Fruit fly (Drosophila melanogaster) whole organism, pupa: Measurements from ENCODE around the gene CG13005.

Experiments
- CG12605 ChIP-seq: fragments of 200-800 bp; sonication (Bioruptor generic); IDR thresholded peaks from 2 replicates; pipeline ENCODE4 v1.3.6; 2022; ENCODE audit warnings: missing biosample characterization, missing genetic modification characterization
- CG15710 ChIP-seq: fragments of 200-800 bp; sonication (Bioruptor generic); optimal IDR thresholded peaks from 2 replicates; lab custom pipeline; 2018; ENCODE audit warnings: missing biosample characterization, mild to moderate bottlenecking, missing genetic modification characterization, moderate library complexity
- CG32121 ChIP-seq: fragments of 200-800 bp; sonication (Bioruptor generic); IDR thresholded peaks from 2 replicates; pipeline ENCODE4 v1.3.6; 2022; ENCODE audit warnings: missing biosample characterization, missing genetic modification characterization
- CG4496 ChIP-seq: fragments of 200-800 bp; sonication (Bioruptor generic); IDR thresholded peaks from 3 replicates; pipeline ENCODE4 v1.3.6; 2022; ENCODE audit warnings: missing biosample characterization, missing genetic modification characterization
- CG8301 ChIP-seq: fragments of 200-800 bp; sonication (Bioruptor generic); optimal IDR thresholded peaks from 2 replicates; lab custom pipeline; 2018; ENCODE audit warnings: missing biosample characterization, mild to moderate bottlenecking, missing genetic modification characterization
- D1 ChIP-seq: fragments of 200-800 bp; sonication (Bioruptor generic); optimal IDR thresholded peaks from 2 replicates; lab custom pipeline; 2018; ENCODE audit warnings: missing biosample characterization, mild to moderate bottlenecking, missing genetic modification characterization, moderate library complexity
- EcR ChIP-seq: fragments of 200-800 bp; sonication (Bioruptor generic); optimal IDR thresholded peaks from 3 replicates; lab custom pipeline; 2019; ENCODE audit warnings: missing biosample characterization, missing genetic modification characterization, mild to moderate bottlenecking, moderate library complexity, missing genetic modification reagents
- Snoo ChIP-seq: fragments of 200-800 bp; sonication (Bioruptor generic); optimal IDR thresholded peaks from 3 replicates; lab custom pipeline; 2017; ENCODE audit warnings: missing biosample characterization, mild to moderate bottlenecking, missing genetic modification characterization, inconsistent platforms
- gl ChIP-seq: fragments of 200-800 bp; sonication (Bioruptor generic); optimal IDR thresholded peaks from 2 replicates; lab custom pipeline; 2018; ENCODE audit warnings: missing biosample characterization, mild to moderate bottlenecking, missing genetic modification characterization

DNA sequence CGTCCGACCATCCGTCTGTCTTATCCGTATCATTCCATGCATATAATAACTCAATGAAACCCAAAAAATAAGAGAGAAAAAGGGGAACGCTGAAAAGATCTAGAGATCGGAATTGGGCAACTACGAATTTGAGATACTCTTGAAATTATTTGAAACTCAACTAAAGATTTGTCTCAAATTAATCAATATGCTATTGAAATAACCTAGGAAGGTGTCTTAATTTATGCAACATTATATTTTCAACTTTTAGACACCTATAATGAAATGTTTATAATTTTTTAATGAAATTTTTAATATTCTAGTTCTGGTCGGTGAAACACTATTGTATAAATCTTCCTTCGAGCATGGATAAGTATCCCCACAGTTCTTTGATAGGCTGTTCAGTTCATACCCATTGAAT, 42.9 kb upstream of the CG13005 start:
- TF ChIP-seq CG12605 (GFP tag; lab: Robert Waterston, UW) (no peak), CG4496 (GFP tag; lab: Robert Waterston, UW) (no peak), EcR (GFP tag; lab: Kevin White, UChicago) (no peak), CG8301 (tag; lab: Kevin White, UChicago) (no peak), gl (tag; lab: Kevin White, UChicago) (no peak), CG32121 (no peak), Snoo (tag; lab: Kevin White, UChicago) (no peak), D1 (no peak), CG15710 (tag; lab: Kevin White, UChicago) (no peak)
